Worm (Caenorhabditis elegans) whole organism, L3 larva: ENCODE measurements around the gene Y43F8A.1.

ENCODE experiments used
- R02D3.7 ChIP-seq: fragments of 150-350 bp; optimal IDR thresholded peaks from 2 replicates; lab custom pipeline; 2014; ENCODE audit warnings: missing biosample characterization, missing genetic modification characterization
- aly-2 ChIP-seq: fragments of 150-350 bp; optimal IDR thresholded peaks from 2 replicates; lab custom pipeline; 2014; ENCODE audit warnings: missing biosample characterization, missing genetic modification characterization
- ceh-16 ChIP-seq: sonication (generic microtip); optimal IDR thresholded peaks from 2 replicates; lab custom pipeline; 2017; ENCODE audit warnings: missing biosample characterization, missing genetic modification characterization
- ceh-28 ChIP-seq: fragments of 150-350 bp; optimal IDR thresholded peaks from 2 replicates; lab custom pipeline; 2014; ENCODE audit warnings: missing biosample characterization, missing genetic modification reagents, missing genetic modification characterization
- ceh-9 ChIP-seq: sonication (generic microtip); optimal IDR thresholded peaks from 2 replicates; lab custom pipeline; 2018; ENCODE audit warnings: missing biosample characterization, missing genetic modification characterization
- daf-12 ChIP-seq: fragments of 150-350 bp; optimal IDR thresholded peaks from 2 replicates; lab custom pipeline; 2014; ENCODE audit warnings: missing biosample characterization, missing genetic modification reagents, missing genetic modification characterization
- egl-27 ChIP-seq: sonication (generic microtip); optimal IDR thresholded peaks from 4 replicates; lab custom pipeline; 2017; ENCODE audit warnings: missing biosample characterization, missing genetic modification reagents, missing genetic modification characterization
- elt-1 ChIP-seq: fragments of 150-350 bp; optimal IDR thresholded peaks from 2 replicates; lab custom pipeline; 2014; ENCODE audit warnings: missing biosample characterization, missing genetic modification characterization
- elt-2 ChIP-seq: sonication (generic microtip); optimal IDR thresholded peaks from 2 replicates; lab custom pipeline; 2016; ENCODE audit warnings: missing genetic modification reagents, mild to moderate bottlenecking, missing genetic modification characterization, missing compliant biosample characterization
- elt-3 ChIP-seq, 3 experiments: fragments of 150-350 bp in 1 of 3; sonication (generic microtip) in 2 of 3; optimal IDR thresholded peaks; 2 replicates in 2 of 3; 4 replicates in 1 of 3; lab custom pipeline; 2014 to 2017; ENCODE audit warnings: missing biosample characterization in 3 of 3, missing genetic modification characterization in 3 of 3
- eor-1 ChIP-seq, 2 experiments: fragments of 150-350 bp; optimal IDR thresholded peaks; 2 replicates each; lab custom pipeline; 2014 to 2018; ENCODE audit warnings: missing biosample characterization in 2 of 2, missing genetic modification characterization in 2 of 2
- fkh-10 ChIP-seq: sonication (generic microtip); optimal IDR thresholded peaks from 2 replicates; lab custom pipeline; 2017; ENCODE audit warnings: missing biosample characterization, missing genetic modification reagents, missing genetic modification characterization
- fkh-2 ChIP-seq: fragments of 150-350 bp; optimal IDR thresholded peaks from 2 replicates; lab custom pipeline; 2014; ENCODE audit warnings: missing biosample characterization, missing genetic modification reagents, missing genetic modification characterization
- fos-1 ChIP-seq: fragments of 150-350 bp; optimal IDR thresholded peaks from 2 replicates; lab custom pipeline; 2014; ENCODE audit warnings: missing biosample characterization, missing genetic modification characterization
- hmg-11 ChIP-seq: sonication (generic microtip); optimal IDR thresholded peaks from 2 replicates; lab custom pipeline; 2016; ENCODE audit warnings: missing genetic modification characterization, missing compliant biosample characterization
- jun-1 ChIP-seq: fragments of 150-350 bp; optimal IDR thresholded peaks from 2 replicates; lab custom pipeline; 2014; ENCODE audit warnings: missing biosample characterization, missing genetic modification reagents, missing genetic modification characterization
- lin-15B ChIP-seq: fragments of 150-350 bp; optimal IDR thresholded peaks from 2 replicates; lab custom pipeline; 2014; ENCODE audit warnings: missing biosample characterization, missing genetic modification characterization
- mml-1 ChIP-seq: fragments of 150-350 bp; sonication (generic microtip); optimal IDR thresholded peaks from 3 replicates; lab custom pipeline; 2014; ENCODE audit warnings: missing biosample characterization, missing genetic modification characterization
- nfya-1 ChIP-seq: sonication (generic microtip); optimal IDR thresholded peaks from 2 replicates; lab custom pipeline; 2017; ENCODE audit warnings: missing genetic modification characterization, mild to moderate bottlenecking, missing compliant biosample characterization, antibody characterized with exemption, moderate library complexity; ENCODE audit not compliant: insufficient read depth
- nhr-11 ChIP-seq: fragments of 150-350 bp; optimal IDR thresholded peaks from 2 replicates; lab custom pipeline; 2014; ENCODE audit warnings: missing biosample characterization, missing genetic modification characterization
- nhr-237 ChIP-seq: fragments of 150-350 bp; optimal IDR thresholded peaks from 2 replicates; lab custom pipeline; 2014; ENCODE audit warnings: missing biosample characterization, missing genetic modification characterization
- nhr-25 ChIP-seq: sonication (generic microtip); optimal IDR thresholded peaks from 2 replicates; lab custom pipeline; 2017; ENCODE audit warnings: missing biosample characterization, missing genetic modification characterization
- nhr-43 ChIP-seq: sonication (generic microtip); optimal IDR thresholded peaks from 2 replicates; lab custom pipeline; 2016; ENCODE audit warnings: mild to moderate bottlenecking, missing genetic modification characterization, missing compliant biosample characterization; ENCODE audit not compliant: poor library complexity, severe bottlenecking
- nhr-67 ChIP-seq: fragments of 150-350 bp; optimal IDR thresholded peaks from 2 replicates; lab custom pipeline; 2014; ENCODE audit warnings: missing biosample characterization, missing genetic modification characterization
- nhr-76 ChIP-seq: fragments of 150-350 bp; sonication (generic microtip); optimal IDR thresholded peaks from 5 replicates; lab custom pipeline; 2014; ENCODE audit warnings: missing biosample characterization, missing genetic modification characterization
- nhr-77 ChIP-seq: fragments of 150-350 bp; optimal IDR thresholded peaks from 2 replicates; lab custom pipeline; 2014; ENCODE audit warnings: missing biosample characterization, missing genetic modification characterization
- pha-4 ChIP-seq: fragments of 150-350 bp; optimal IDR thresholded peaks from 2 replicates; lab custom pipeline; 2014; ENCODE audit warnings: missing biosample characterization, missing genetic modification reagents, missing genetic modification characterization
- pqm-1 ChIP-seq: fragments of 150-350 bp; optimal IDR thresholded peaks from 2 replicates; lab custom pipeline; 2017; ENCODE audit warnings: missing biosample characterization, missing genetic modification characterization, inconsistent platforms
- sea-2 ChIP-seq: fragments of 150-350 bp; sonication (generic microtip); optimal IDR thresholded peaks from 4 replicates; lab custom pipeline; 2014; ENCODE audit warnings: missing biosample characterization, missing genetic modification reagents, missing genetic modification characterization
- skn-1 ChIP-seq: fragments of 150-350 bp; optimal IDR thresholded peaks from 2 replicates; lab custom pipeline; 2014; ENCODE audit warnings: missing biosample characterization, missing genetic modification characterization
- snpc-4 ChIP-seq: fragments of 150-350 bp; optimal IDR thresholded peaks from 2 replicates; lab custom pipeline; 2014; ENCODE audit warnings: missing biosample characterization, missing genetic modification characterization
- tbx-2 ChIP-seq: sonication (generic microtip); optimal IDR thresholded peaks from 2 replicates; lab custom pipeline; 2016; ENCODE audit warnings: mild to moderate bottlenecking, missing genetic modification characterization, missing compliant biosample characterization
- unc-62 ChIP-seq: fragments of 150-350 bp; sonication (generic microtip); optimal IDR thresholded peaks from 4 replicates; lab custom pipeline; 2014; ENCODE audit warnings: missing biosample characterization, missing genetic modification reagents, missing genetic modification characterization
- zag-1 ChIP-seq: fragments of 150-350 bp; optimal IDR thresholded peaks from 2 replicates; lab custom pipeline; 2014; ENCODE audit warnings: missing biosample characterization, missing genetic modification characterization
- ztf-11 ChIP-seq: fragments of 150-350 bp; optimal IDR thresholded peaks from 2 replicates; lab custom pipeline; 2014; ENCODE audit warnings: missing biosample characterization, missing genetic modification characterization

The Y43F8A.1 gene

DNA sequence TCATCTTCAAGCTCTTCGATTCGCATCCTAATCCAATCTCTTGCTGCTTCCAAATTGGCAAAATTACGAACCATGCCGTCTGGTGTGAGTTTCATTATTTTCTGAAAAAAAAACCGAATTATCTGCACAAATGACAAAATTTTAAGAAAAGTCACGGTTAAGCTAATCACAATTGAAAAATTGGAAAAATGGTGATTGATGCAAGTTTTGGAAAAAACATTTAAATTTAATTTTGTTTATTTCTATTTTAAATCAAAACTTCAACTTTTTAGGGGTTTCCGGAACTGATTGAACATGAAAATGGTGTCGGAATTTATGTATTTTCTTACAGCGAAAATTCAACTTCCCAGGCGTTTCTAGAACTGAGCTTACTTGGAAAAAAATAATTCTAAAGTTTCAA is 32.6 kb downstream of the Y43F8A.1 start, which contains the start of gene C25F9.12:
TSS of gene C25F9.12 (minus strand) at position 101 of the 400 bp plus-strand sequence.
- no peak for TF ChIP-seq pha-4
- TF ChIP-seq fkh-2 (tag; lab: Kevin White, UChicago): no peak
- TF ChIP-seq fos-1: no peak
- no peak for TF ChIP-seq snpc-4 (tag; lab: Kevin White, UChicago)
- no peak for TF ChIP-seq R02D3.7 (tag; lab: Kevin White, UChicago)
- no peak for TF ChIP-seq zag-1
- TF ChIP-seq nhr-25: no peak

DNA sequence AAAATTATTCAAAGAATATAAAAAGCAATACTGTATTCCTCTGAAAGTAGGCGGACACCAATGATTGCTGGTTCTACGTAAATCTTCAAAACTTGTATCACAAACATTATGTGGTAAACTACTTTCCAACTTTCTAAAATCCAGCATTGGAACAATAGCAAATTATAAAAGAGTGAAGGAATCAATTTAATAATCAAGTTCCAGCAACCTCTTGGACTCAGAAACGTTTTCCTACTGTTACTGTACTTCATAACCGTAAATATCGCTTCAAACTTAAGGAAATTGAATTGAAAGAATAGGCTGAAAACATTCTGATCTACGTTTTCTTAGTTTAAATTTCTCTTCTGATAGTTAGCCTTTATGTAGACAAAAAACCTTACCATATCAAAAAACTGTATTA is 33.3 kb downstream of the Y43F8A.1 start:
- TF ChIP-seq nhr-43 (tag; lab: Kevin White, UChicago) (no peak), unc-62 (no peak), elt-3 (tag; optimal IDR thresholded peaks at IDR 0.05; lab: Kevin White, UChicago) (no peak), zag-1 (no peak), tbx-2 (tag; lab: Kevin White, UChicago) (no peak), aly-2 (tag; lab: Kevin White, UChicago) (no peak), ceh-16 (tag; lab: Kevin White, UChicago) (no peak), nhr-76 (tag; lab: Kevin White, UChicago) (no peak), nhr-67 (tag; lab: Kevin White, UChicago) (no peak), sea-2 (GFP tag; lab: Kevin White, UChicago) (no peak), hmg-11 (tag; lab: Kevin White, UChicago) (no peak), fos-1 (no peak)

DNA sequence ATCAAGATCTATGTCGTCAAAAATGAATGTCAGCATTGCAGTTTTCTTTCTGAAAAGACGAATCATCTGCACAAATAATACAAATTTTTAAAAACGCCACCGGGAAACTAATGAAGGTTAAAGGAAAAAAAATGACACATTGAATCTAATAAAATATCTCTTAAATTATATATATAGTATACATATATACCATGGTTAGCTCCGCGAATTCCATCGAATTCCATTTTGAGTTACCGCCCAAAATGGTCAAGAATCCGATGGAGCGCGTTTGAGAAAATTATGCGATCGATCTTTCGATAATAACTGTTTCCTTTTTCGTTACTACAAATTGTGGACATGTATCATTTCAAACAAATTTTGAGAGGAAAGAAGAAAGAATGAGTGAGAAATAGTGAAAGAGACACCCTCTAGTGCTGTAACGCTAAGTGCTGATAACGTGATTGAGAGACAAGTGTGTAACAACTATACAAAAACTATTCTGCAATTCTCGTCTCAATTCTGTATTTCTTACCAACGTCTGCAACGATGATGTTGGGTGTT is 35.1 kb downstream of the Y43F8A.1 start, which contains the start of the genes C25F9.6 and C25F9.10:
TSS of gene C25F9.6 (minus strand) at position 51 of the 540 bp plus-strand sequence.
TSS of gene C25F9.10 (plus strand) at position 454 of the 540 bp plus-strand sequence.
- TF ChIP-seq pqm-1 (tag; lab: Kevin White, UChicago) (peak; percentile 35), elt-2 (tag; lab: Kevin White, UChicago) (peak; percentile 60), sea-2 (GFP tag; lab: Kevin White, UChicago) (no peak), elt-3 (tag; optimal IDR thresholded peaks at IDR 0.05; lab: Kevin White, UChicago) (no peak), tbx-2 (tag; lab: Kevin White, UChicago) (no peak), lin-15B (tag; lab: Kevin White, UChicago) (no peak), pha-4 (peak; percentile 35), daf-12 (tag; lab: Kevin White, UChicago) (no peak), nhr-77 (tag; lab: Kevin White, UChicago) (no peak), egl-27 (tag; lab: Kevin White, UChicago) (no peak), nhr-76 (tag; lab: Kevin White, UChicago) (no peak), fkh-10 (GFP tag; lab: Kevin White, UChicago) (no peak), skn-1 (tag; lab: Kevin White, UChicago) (no peak)

- TF ChIP-seq egl-27 (tag; lab: Kevin White, UChicago): no peak
- TF ChIP-seq ceh-28 (tag; lab: Kevin White, UChicago): no peak
- no peak for TF ChIP-seq sea-2 (GFP tag; lab: Kevin White, UChicago)
- no peak for TF ChIP-seq snpc-4 (tag; lab: Kevin White, UChicago)
- no peak for TF ChIP-seq unc-62
- peak; percentile 28 for TF ChIP-seq pha-4
- no peak for TF ChIP-seq ztf-11 (tag; lab: Kevin White, UChicago)
- peak; percentile 81 for TF ChIP-seq elt-2 (tag; lab: Kevin White, UChicago)
- TF ChIP-seq pqm-1 (tag; lab: Kevin White, UChicago): peak; percentile 58
- no peak for TF ChIP-seq ceh-9 (tag; lab: Kevin White, UChicago)
- no peak for TF ChIP-seq R02D3.7 (tag; lab: Kevin White, UChicago)
- TF ChIP-seq nhr-11 (tag; lab: Kevin White, UChicago): no peak
- no peak for TF ChIP-seq mml-1
- no peak for TF ChIP-seq elt-1 (tag; lab: Kevin White, UChicago)
- TF ChIP-seq nfya-1 (tag; lab: Kevin White, UChicago): no peak
- no peak for TF ChIP-seq nhr-237 (tag; lab: Kevin White, UChicago)
- TF ChIP-seq fkh-10 (GFP tag; lab: Kevin White, UChicago): no peak
- no peak for TF ChIP-seq eor-1 (tag; optimal IDR thresholded peaks at IDR 0.05; lab: Kevin White, UChicago)
- no peak for TF ChIP-seq lin-15B (tag; lab: Kevin White, UChicago)
- peak; percentile 64 for TF ChIP-seq jun-1 (tag; lab: Kevin White, UChicago)
Measured at ce11 chrV:19410663-19411062, 40.4 kb downstream of the Y43F8A.1 start, which contains the start of gene C25F9.5. Gene C25F9.5 (minus strand): TSS chrV:19410857.
